Worm (Caenorhabditis elegans): ENCODE data around the gene gar-3.

DNA sequence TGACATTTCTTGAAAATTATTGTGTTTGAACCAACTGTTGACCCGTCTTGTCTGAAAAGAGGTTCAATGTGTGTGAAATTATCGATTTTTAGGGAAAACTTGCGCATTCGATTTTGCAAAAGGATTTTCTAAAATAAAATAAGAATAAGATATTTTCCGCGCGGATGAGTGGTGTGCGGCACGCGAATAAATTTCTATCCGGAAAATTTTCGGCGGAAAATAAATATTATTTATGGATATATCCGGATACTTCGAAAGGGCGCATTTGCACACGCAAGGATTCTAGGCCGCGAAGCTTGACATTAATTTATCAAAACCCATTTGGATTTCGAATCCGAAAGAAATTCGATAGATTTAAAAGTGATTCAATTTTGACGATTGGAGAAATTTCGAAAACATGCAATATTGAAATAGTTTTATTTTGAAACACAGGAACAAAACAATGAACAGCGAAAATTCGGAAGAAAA is 33.7 kb downstream of the gar-3 start, which contains the start of gene rike-1:
- TF ChIP-seq unc-62 (GFP tag; optimal IDR thresholded peaks at IDR 0.05), result no peak
- TF ChIP-seq fos-1 (tag; optimal IDR thresholded peaks at IDR 0.05), result no peak
- TF ChIP-seq alr-1 (tag; optimal IDR thresholded peaks at IDR 0.05), result no peak
- TF ChIP-seq elt-3 (tag; optimal IDR thresholded peaks at IDR 0.05), result no peak
- no peak for TF ChIP-seq nhr-77 (tag; optimal IDR thresholded peaks at IDR 0.05)
- no peak for TF ChIP-seq mab-5 (tag; optimal IDR thresholded peaks at IDR 0.05)

Data from whole organism, L2 larva.